Fruit fly (Drosophila melanogaster): ENCODE results near the gene CG9519.

DNA sequence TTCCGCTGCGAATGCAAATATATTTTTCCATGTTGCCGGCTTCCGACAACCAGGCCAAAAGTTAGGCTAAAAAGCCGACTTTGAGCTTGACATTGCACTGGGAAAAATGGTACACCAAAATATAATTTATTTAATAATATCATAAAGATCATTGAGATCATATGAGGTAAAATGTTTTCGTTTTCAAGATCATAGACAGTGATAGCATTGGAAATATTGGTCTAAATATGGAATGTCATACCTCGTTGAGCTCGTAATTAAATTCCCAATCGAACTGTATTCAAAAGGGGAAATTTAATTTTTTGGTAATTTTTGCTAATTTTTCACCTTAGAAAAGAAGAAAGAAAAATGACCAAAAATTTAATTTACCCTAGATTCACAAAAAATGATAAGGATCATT, 27.8 kb upstream of the CG9519 start:
- TF ChIP-seq CG12155 (GFP tag; optimal IDR thresholded peaks at IDR 0.05): no peak
- no peak for TF ChIP-seq Lim3 (GFP tag; IDR thresholded peaks at IDR 0.05)
- TF ChIP-seq CG15011 (GFP tag; optimal IDR thresholded peaks at IDR 0.05): no peak
- no peak for TF ChIP-seq CG30431 (GFP tag; optimal IDR thresholded peaks at IDR 0.05)
- TF ChIP-seq fru (optimal IDR thresholded peaks at IDR 0.05): no peak

Measured in whole organism, embryonic.